Fruit fly (Drosophila melanogaster) whole organism, embryonic: ENCODE data around the gene mthl14.

Experiments used
- CG10267 ChIP-seq: fragments of 200-800 bp; sonication (Bioruptor generic); optimal IDR thresholded peaks from 2 replicates; lab custom pipeline; 2018; ENCODE audit warnings: missing biosample characterization, mild to moderate bottlenecking, missing genetic modification characterization, moderate library complexity
- CG10366 ChIP-seq: fragments of 200-800 bp; sonication (Bioruptor generic); IDR thresholded peaks from 2 replicates; pipeline ENCODE4 v1.3.6; 2022; ENCODE audit warnings: missing biosample characterization, missing genetic modification characterization
- CG11085 ChIP-seq: fragments of 200-800 bp; sonication (Bioruptor generic); IDR thresholded peaks from 2 replicates; pipeline ENCODE4 v1.3.6; 2022; ENCODE audit warnings: missing biosample characterization, missing genetic modification characterization
- CG11723 ChIP-seq: fragments of 200-800 bp; sonication (Bioruptor generic); optimal IDR thresholded peaks from 2 replicates; lab custom pipeline; 2017; ENCODE audit warnings: missing biosample characterization, mild to moderate bottlenecking, missing genetic modification characterization
- CG12155 ChIP-seq: fragments of 200-800 bp; sonication (Bioruptor generic); optimal IDR thresholded peaks from 3 replicates; lab custom pipeline; 2016; ENCODE audit warnings: missing biosample characterization, missing genetic modification characterization
- CG13287 ChIP-seq: fragments of 200-800 bp; sonication (Bioruptor generic); IDR thresholded peaks from 2 replicates; pipeline ENCODE4 v1.3.6; 2022; ENCODE audit warnings: missing biosample characterization, missing genetic modification characterization; ENCODE audit not compliant: partially characterized antibody
- CG13296 ChIP-seq: fragments of 200-800 bp; sonication (Bioruptor generic); optimal IDR thresholded peaks from 3 replicates; lab custom pipeline; 2018; ENCODE audit warnings: missing biosample characterization, mild to moderate bottlenecking, missing genetic modification characterization
- CG15011 ChIP-seq: fragments of 200-800 bp; sonication (Bioruptor generic); optimal IDR thresholded peaks from 3 replicates; lab custom pipeline; 2018; ENCODE audit warnings: missing biosample characterization, mild to moderate bottlenecking, missing genetic modification characterization
- CG1603 ChIP-seq: fragments of 200-800 bp; sonication (Bioruptor generic); optimal IDR thresholded peaks from 2 replicates; lab custom pipeline; 2019; ENCODE audit warnings: missing biosample characterization, mild to moderate bottlenecking, missing genetic modification characterization, moderate library complexity
- CG17612 ChIP-seq: fragments of 200-800 bp; sonication (Bioruptor generic); IDR thresholded peaks from 2 replicates; pipeline ENCODE4 v1.3.6; 2022; ENCODE audit warnings: missing biosample characterization, missing genetic modification characterization
- CG2199 ChIP-seq: fragments of 200-800 bp; sonication (Bioruptor generic); IDR thresholded peaks from 3 replicates; pipeline ENCODE4 v1.3.6; 2022; ENCODE audit warnings: missing biosample characterization, missing genetic modification characterization
- CG2712 ChIP-seq: fragments of 200-800 bp; optimal IDR thresholded peaks from 3 replicates; lab custom pipeline; 2019; ENCODE audit warnings: missing biosample characterization, mild to moderate bottlenecking, missing genetic modification characterization, moderate library complexity
- CG30020 ChIP-seq: fragments of 200-800 bp; optimal IDR thresholded peaks from 2 replicates; lab custom pipeline; 2019; ENCODE audit warnings: missing biosample characterization, mild to moderate bottlenecking, missing genetic modification characterization, moderate library complexity
- CG31388 ChIP-seq: fragments of 200-800 bp; sonication (Bioruptor generic); optimal IDR thresholded peaks from 2 replicates; lab custom pipeline; 2016; ENCODE audit warnings: missing biosample characterization, missing genetic modification characterization
- CG3407 ChIP-seq: fragments of 200-800 bp; sonication (Bioruptor generic); optimal IDR thresholded peaks from 2 replicates; lab custom pipeline; 2018; ENCODE audit warnings: missing biosample characterization, mild to moderate bottlenecking, missing genetic modification characterization
- CG3838 ChIP-seq: fragments of 200-800 bp; sonication (Bioruptor generic); optimal IDR thresholded peaks from 3 replicates; lab custom pipeline; 2016; ENCODE audit warnings: missing biosample characterization, missing genetic modification characterization
- CG4707 ChIP-seq: fragments of 200-800 bp; sonication (Bioruptor generic); optimal IDR thresholded peaks from 2 replicates; lab custom pipeline; 2018; ENCODE audit warnings: missing biosample characterization, mild to moderate bottlenecking, missing genetic modification characterization, moderate library complexity
- CG4854 ChIP-seq: fragments of 200-800 bp; sonication (Bioruptor generic); optimal IDR thresholded peaks from 2 replicates; lab custom pipeline; 2016; ENCODE audit warnings: missing biosample characterization, missing genetic modification characterization, inconsistent platforms
- CG6683 ChIP-seq: fragments of 200-800 bp; sonication (Bioruptor generic); optimal IDR thresholded peaks from 2 replicates; lab custom pipeline; 2017; ENCODE audit warnings: missing biosample characterization, mild to moderate bottlenecking, missing genetic modification characterization, missing genetic modification reagents
- CG6765 ChIP-seq: fragments of 200-800 bp; sonication (Bioruptor generic); optimal IDR thresholded peaks from 3 replicates; lab custom pipeline; 2017; ENCODE audit warnings: missing biosample characterization, mild to moderate bottlenecking, missing genetic modification characterization
- CG8388 ChIP-seq: fragments of 200-800 bp; sonication (Bioruptor generic); optimal IDR thresholded peaks from 2 replicates; lab custom pipeline; 2019; ENCODE audit warnings: missing biosample characterization, mild to moderate bottlenecking, missing genetic modification characterization, moderate library complexity
- CG8944 ChIP-seq: fragments of 200-800 bp; sonication (Bioruptor generic); optimal IDR thresholded peaks from 3 replicates; lab custom pipeline; 2016; ENCODE audit warnings: missing biosample characterization, missing genetic modification characterization
- CHES-1-like ChIP-seq: fragments of 200-800 bp; sonication (Bioruptor generic); optimal IDR thresholded peaks from 2 replicates; lab custom pipeline; 2016; ENCODE audit warnings: missing biosample characterization, missing genetic modification characterization
- Dref ChIP-seq: fragments of 200-800 bp; sonication (Bioruptor generic); IDR thresholded peaks from 2 replicates; pipeline ENCODE4 v1.3.6; 2022; ENCODE audit warnings: missing biosample characterization, missing genetic modification characterization
- Eip74EF ChIP-seq, 2 experiments: fragments of 200-800 bp in 1 of 2; fragments of >200 bp in 1 of 2; sonication (Bioruptor generic) in 1 of 2; optimal IDR thresholded peaks; 2 replicates each; lab custom pipeline; 2017 to 2019; ENCODE audit warnings: missing biosample characterization in 2 of 2, missing genetic modification characterization in 2 of 2, mild to moderate bottlenecking in 1 of 2, moderate library complexity in 1 of 2
- Ets65A ChIP-seq: fragments of 200-800 bp; sonication (Bioruptor generic); peaks from one replicate; lab custom pipeline; 2016; ENCODE audit warnings: missing biosample characterization, missing genetic modification characterization
- Fer2 ChIP-seq: fragments of 200-800 bp; sonication (Bioruptor generic); optimal IDR thresholded peaks from 2 replicates; lab custom pipeline; 2018; ENCODE audit warnings: missing biosample characterization, mild to moderate bottlenecking, missing genetic modification characterization, moderate library complexity
- Gug ChIP-seq: fragments of 200-800 bp; sonication (Bioruptor generic); IDR thresholded peaks from 4 replicates; pipeline ENCODE4 v1.3.6; 2022; ENCODE audit warnings: missing biosample characterization, missing genetic modification characterization
- HLHmδ ChIP-seq: fragments of 200-800 bp; sonication (Bioruptor generic); optimal IDR thresholded peaks from 2 replicates; lab custom pipeline; 2018; ENCODE audit warnings: missing biosample characterization, mild to moderate bottlenecking, missing genetic modification characterization, moderate library complexity
- Hmr ChIP-seq: fragments of 200-800 bp; sonication (Bioruptor generic); optimal IDR thresholded peaks from 3 replicates; lab custom pipeline; 2017; ENCODE audit warnings: mild to moderate bottlenecking, missing biosample characterization, missing genetic modification reagents, missing genetic modification characterization
- Hsf ChIP-seq: fragments of 200-800 bp; sonication (Bioruptor generic); optimal IDR thresholded peaks from 3 replicates; lab custom pipeline; 2016; ENCODE audit warnings: missing biosample characterization, missing genetic modification characterization
- MTF-1 ChIP-seq: fragments of 200-800 bp; sonication (Bioruptor generic); optimal IDR thresholded peaks from 2 replicates; lab custom pipeline; 2018; ENCODE audit warnings: missing biosample characterization, mild to moderate bottlenecking, missing genetic modification characterization, borderline replicate concordance
- Sox102F ChIP-seq: fragments of 200-800 bp; sonication (Bioruptor generic); optimal IDR thresholded peaks from 2 replicates; lab custom pipeline; 2018; ENCODE audit warnings: missing biosample characterization, mild to moderate bottlenecking, missing genetic modification characterization, moderate library complexity
- Sry-δ ChIP-seq: fragments of 200-800 bp; sonication (Bioruptor generic); optimal IDR thresholded peaks from 2 replicates; lab custom pipeline; 2016; ENCODE audit warnings: missing biosample characterization, missing genetic modification characterization
- ato ChIP-seq: fragments of 200-800 bp; sonication (Bioruptor generic); IDR thresholded peaks from 2 replicates; pipeline ENCODE4 v1.3.6; 2022; ENCODE audit warnings: missing biosample characterization, missing genetic modification characterization; ENCODE audit not compliant: partially characterized antibody
- bcd ChIP-seq: fragments of 200-800 bp; sonication (Bioruptor generic); optimal IDR thresholded peaks from 2 replicates; lab custom pipeline; 2017; ENCODE audit warnings: missing biosample characterization, mild to moderate bottlenecking, missing genetic modification characterization
- dpn ChIP-seq, 2 experiments: fragments of 200-800 bp; sonication (Bioruptor generic); optimal IDR thresholded peaks; 3 replicates each; lab custom pipeline; 2016; ENCODE audit warnings: missing biosample characterization in 2 of 2, missing genetic modification characterization in 2 of 2
- fu2 ChIP-seq: fragments of 200-800 bp; sonication (Bioruptor generic); optimal IDR thresholded peaks from 2 replicates; lab custom pipeline; 2016; ENCODE audit warnings: missing biosample characterization, missing genetic modification characterization
- gro ChIP-seq: fragments of 200-800 bp; sonication (Bioruptor generic); optimal IDR thresholded peaks from 2 replicates; lab custom pipeline; 2016; ENCODE audit warnings: missing biosample characterization, missing genetic modification characterization
- gsb ChIP-seq: fragments of 200-800 bp; sonication (Bioruptor generic); IDR thresholded peaks from 2 replicates; pipeline ENCODE4 v1.3.6; 2022; ENCODE audit warnings: missing biosample characterization, missing genetic modification characterization
- ken ChIP-seq: fragments of 200-800 bp; sonication (Bioruptor generic); IDR thresholded peaks from 3 replicates; pipeline ENCODE4 v1.3.6; 2022; ENCODE audit warnings: missing biosample characterization, missing genetic modification characterization
- schlank ChIP-seq: fragments of 200-800 bp; sonication (Bioruptor generic); optimal IDR thresholded peaks from 2 replicates; lab custom pipeline; 2018; ENCODE audit warnings: missing biosample characterization, mild to moderate bottlenecking, missing genetic modification characterization
- sima ChIP-seq: fragments of 200-800 bp; sonication (Bioruptor generic); optimal IDR thresholded peaks from 2 replicates; lab custom pipeline; 2016; ENCODE audit warnings: missing biosample characterization, missing genetic modification characterization
- slbo ChIP-seq: fragments of 200-800 bp; sonication (Bioruptor generic); IDR thresholded peaks from 2 replicates; pipeline ENCODE4 v1.3.6; 2022; ENCODE audit warnings: missing biosample characterization, missing genetic modification characterization
- stwl ChIP-seq: fragments of 200-800 bp; sonication (Bioruptor generic); optimal IDR thresholded peaks from 3 replicates; lab custom pipeline; 2018; ENCODE audit warnings: missing biosample characterization, mild to moderate bottlenecking, missing genetic modification characterization, moderate library complexity
- sug ChIP-seq: fragments of 200-800 bp; optimal IDR thresholded peaks from 2 replicates; lab custom pipeline; 2019; ENCODE audit warnings: missing biosample characterization, mild to moderate bottlenecking, missing genetic modification characterization, moderate library complexity
- tap ChIP-seq: fragments of 200-800 bp; optimal IDR thresholded peaks from 3 replicates; lab custom pipeline; 2019; ENCODE audit warnings: missing biosample characterization, mild to moderate bottlenecking, missing genetic modification characterization, moderate library complexity
- trem ChIP-seq: fragments of 200-800 bp; optimal IDR thresholded peaks from 3 replicates; lab custom pipeline; 2019; ENCODE audit warnings: missing biosample characterization, mild to moderate bottlenecking, missing genetic modification characterization, moderate library complexity
- wdn ChIP-seq: fragments of 200-800 bp; sonication (Bioruptor generic); IDR thresholded peaks from 2 replicates; pipeline ENCODE4 v1.3.6; 2022; ENCODE audit warnings: missing biosample characterization, missing genetic modification characterization
- zen2 ChIP-seq: fragments of 200-800 bp; sonication (Bioruptor generic); IDR thresholded peaks from 3 replicates; pipeline ENCODE4 v1.3.6; 2022; ENCODE audit warnings: missing biosample characterization, missing genetic modification characterization; ENCODE audit not compliant: partially characterized antibody

mthl14 gene

dm6 chr3L:205723-206284, 41.5 kb upstream of the mthl14 start, which contains the start of the genes Gk1 and CG13876 (continued):
- peak; percentile 59 for TF ChIP-seq CG31388 (GFP tag; lab: Kevin White, UChicago)
- peak; percentile 92 for TF ChIP-seq CG6683 (GFP tag; lab: Kevin White, UChicago)
- TF ChIP-seq CG30020 = peak; percentile 85
- TF ChIP-seq schlank = peak; percentile 90
- peak in 1 of 2 experiments; percentile 93 for TF ChIP-seq Eip74EF (GFP tag; optimal IDR thresholded peaks at IDR 0.05; lab: Kevin White, UChicago)
- TF ChIP-seq CG8388 (GFP tag; lab: Kevin White, UChicago) = peak; percentile 94
- TF ChIP-seq CG12155 (GFP tag; lab: Kevin White, UChicago) = peak; percentile 92
- peak; percentile 27 for TF ChIP-seq CHES-1-like (GFP tag; lab: Kevin White, UChicago)
- peak; percentile 51 for TF ChIP-seq gro
- TF ChIP-seq CG2712 (tag; lab: Kevin White, UChicago) = peak; percentile 98
- TF ChIP-seq Hmr (GFP tag; lab: Kevin White, UChicago) = peak; percentile 98
- TF ChIP-seq Ets65A (GFP tag; lab: Kevin White, UChicago) = peak; percentile 92
- no peak for TF ChIP-seq Dref
- peak; percentile 97 for TF ChIP-seq Sox102F (GFP tag; lab: Kevin White, UChicago)
- TF ChIP-seq CG11085 = peak; percentile 84
- no peak for TF ChIP-seq zen2 (GFP tag; lab: Robert Waterston, UW)
- TF ChIP-seq Fer2 = peak; percentile 95
- TF ChIP-seq HLHmδ (GFP tag; lab: Kevin White, UChicago) = no peak
- no peak for TF ChIP-seq MTF-1 (GFP tag; lab: Kevin White, UChicago)
- TF ChIP-seq stwl (tag; lab: Kevin White, UChicago) = peak; percentile 74
- peak; percentile 93 for TF ChIP-seq CG10366
- TF ChIP-seq CG3407 (GFP tag; lab: Kevin White, UChicago) = peak; percentile 87
- TF ChIP-seq gsb = peak; percentile 84
- TF ChIP-seq bcd (GFP tag; lab: Kevin White, UChicago) = peak; percentile 94
- peak; percentile 94 for TF ChIP-seq CG6765 (GFP tag; lab: Kevin White, UChicago)
- TF ChIP-seq sima (GFP tag; lab: Kevin White, UChicago) = no peak
- no peak for TF ChIP-seq ato
- TF ChIP-seq fu2 (GFP tag; lab: Kevin White, UChicago) = peak; percentile 57
- peak; percentile 68 to 91 for TF ChIP-seq dpn (GFP tag; optimal IDR thresholded peaks at IDR 0.05; lab: Kevin White, UChicago)
- TF ChIP-seq tap (tag; lab: Kevin White, UChicago) = peak; percentile 97
- peak; percentile 95 for TF ChIP-seq slbo (GFP tag; lab: Robert Waterston, UW)
- peak; percentile 76 for TF ChIP-seq CG1603 (tag; lab: Kevin White, UChicago)
- peak; percentile 93 for TF ChIP-seq trem (tag; lab: Kevin White, UChicago)
- no peak for TF ChIP-seq Sry-δ
- TF ChIP-seq CG2199 (GFP tag; lab: Robert Waterston, UW) = peak; percentile 94
- peak; percentile 68 for TF ChIP-seq CG3838
- peak; percentile 76 for TF ChIP-seq CG4707
- TF ChIP-seq CG11723 (GFP tag; lab: Kevin White, UChicago) = no peak
- peak; percentile 69 for TF ChIP-seq CG4854 (GFP tag; lab: Kevin White, UChicago)
- peak; percentile 91 for TF ChIP-seq ken (GFP tag; lab: Robert Waterston, UW)
- TF ChIP-seq CG13296 (GFP tag; lab: Kevin White, UChicago) = peak; percentile 97
- peak; percentile 67 for TF ChIP-seq Hsf (GFP tag; lab: Kevin White, UChicago)
- peak; percentile 34; the same call in 1 of the 2 replicates for TF ChIP-seq CG13287 (GFP tag; lab: Robert Waterston, UW)
- TF ChIP-seq CG10267 (tag; lab: Kevin White, UChicago) = peak; percentile 91
- TF ChIP-seq CG8944 = peak; percentile 17
- TF ChIP-seq CG15011 = no peak
- peak; percentile 57; the same call in 2 of the 4 replicates for TF ChIP-seq Gug
- TF ChIP-seq wdn (GFP tag; lab: Robert Waterston, UW) = peak; percentile 94
- peak; percentile 87 for TF ChIP-seq CG17612 (GFP tag; lab: Robert Waterston, UW)
- TF ChIP-seq sug (tag; lab: Kevin White, UChicago) = peak; percentile 96
